Worm (Caenorhabditis elegans): ENCODE measurements around the gene cima-1.

DNA sequence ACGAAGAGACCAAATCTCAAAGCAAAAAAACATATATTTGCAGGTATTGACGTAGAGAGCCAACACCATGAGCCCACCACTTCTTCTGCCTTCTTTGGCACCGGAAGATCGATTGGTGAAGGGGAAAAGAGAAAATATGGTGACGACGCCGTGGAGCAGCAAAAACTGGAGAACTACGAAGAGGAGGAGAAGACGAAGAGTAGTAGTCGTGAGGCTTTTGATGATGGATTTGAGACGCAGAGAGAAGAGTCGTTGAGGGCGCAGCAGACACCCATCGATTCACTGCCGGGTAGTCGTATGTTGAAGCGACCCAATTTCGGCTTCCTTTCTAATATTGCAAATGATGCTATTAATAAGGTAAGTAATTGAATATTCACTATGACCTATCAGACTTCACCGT, 39.9 kb upstream of the cima-1 start:
- no peak for TF ChIP-seq W03F9.2 (tag; optimal IDR thresholded peaks at IDR 0.05)
- peak; percentile 34 for TF ChIP-seq him-1 (tag; optimal IDR thresholded peaks at IDR 0.05)
- no peak for TF ChIP-seq dao-5 (tag; optimal IDR thresholded peaks at IDR 0.05)

All from whole organism, L4/young adult.